Worm (Caenorhabditis elegans): ENCODE measurements around the gene F19D8.2.

ce11 chrX:13818791-13819190, 15.4 kb upstream of the F19D8.2 start:
- no peak for TF ChIP-seq lsy-2 (tag; optimal IDR thresholded peaks at IDR 0.05)
- TF ChIP-seq nhr-28 (tag; optimal IDR thresholded peaks at IDR 0.05): no peak
- no peak for TF ChIP-seq sox-4 (tag; optimal IDR thresholded peaks at IDR 0.05)
- no peak for TF ChIP-seq lin-35 (GFP tag; optimal IDR thresholded peaks at IDR 0.05)
- no peak for TF ChIP-seq sup-37 (GFP tag; optimal IDR thresholded peaks at IDR 0.05)
- no peak for TF ChIP-seq ces-1 (GFP tag; optimal IDR thresholded peaks at IDR 0.05)
- TF ChIP-seq nhr-90 (tag; optimal IDR thresholded peaks at IDR 0.05; ENCODE audit: poor library complexity): no peak
- TF ChIP-seq tbx-2 (tag; optimal IDR thresholded peaks at IDR 0.05): no peak
